Fruit fly (Drosophila melanogaster) whole organism, embryonic: ENCODE results near the gene CG15296.

Experiments
- Adf1 ChIP-seq: fragments of 200-800 bp; sonication (Bioruptor generic); IDR thresholded peaks from 2 replicates; pipeline ENCODE4 v1.3.6; 2022; ENCODE audit warnings: missing biosample characterization, missing genetic modification characterization
- Atf6 ChIP-seq: fragments of 200-800 bp; sonication (Bioruptor generic); IDR thresholded peaks from 2 replicates; pipeline ENCODE4 v1.3.6; 2022; ENCODE audit warnings: missing biosample characterization, missing genetic modification characterization
- BEAF-32 ChIP-seq: fragments of 200-800 bp; sonication (Bioruptor generic); optimal IDR thresholded peaks from 3 replicates; lab custom pipeline; 2017; ENCODE audit warnings: missing biosample characterization, missing genetic modification characterization, mild to moderate bottlenecking, moderate library complexity, missing genetic modification reagents
- Bgb ChIP-seq: fragments of 200-800 bp; sonication (Bioruptor generic); IDR thresholded peaks from 2 replicates; pipeline ENCODE4 v1.3.6; 2022; ENCODE audit warnings: missing biosample characterization, missing genetic modification characterization; ENCODE audit not compliant: partially characterized antibody
- Blimp-1 ChIP-seq: fragments of 200-800 bp; sonication (Bioruptor generic); optimal IDR thresholded peaks from 3 replicates; lab custom pipeline; 2018; ENCODE audit warnings: missing biosample characterization, missing genetic modification characterization, mild to moderate bottlenecking, moderate library complexity, missing genetic modification reagents
- CG10267 ChIP-seq: fragments of 200-800 bp; sonication (Bioruptor generic); optimal IDR thresholded peaks from 2 replicates; lab custom pipeline; 2018; ENCODE audit warnings: missing biosample characterization, mild to moderate bottlenecking, missing genetic modification characterization, moderate library complexity
- CG10431 ChIP-seq: fragments of 200-800 bp; sonication (Bioruptor generic); optimal IDR thresholded peaks from 3 replicates; lab custom pipeline; 2018; ENCODE audit warnings: missing biosample characterization, mild to moderate bottlenecking, missing genetic modification characterization
- CG10543 ChIP-seq: fragments of 200-800 bp; sonication (Bioruptor generic); optimal IDR thresholded peaks from 3 replicates; lab custom pipeline; 2017; ENCODE audit warnings: missing biosample characterization, mild to moderate bottlenecking, missing genetic modification characterization, moderate library complexity
- CG10654 ChIP-seq: fragments of 200-800 bp; sonication (Bioruptor generic); optimal IDR thresholded peaks from 2 replicates; lab custom pipeline; 2016; ENCODE audit warnings: missing biosample characterization, missing genetic modification characterization
- CG11504 ChIP-seq: fragments of 200-800 bp; sonication (Bioruptor generic); optimal IDR thresholded peaks from 3 replicates; lab custom pipeline; 2019; ENCODE audit warnings: missing biosample characterization, mild to moderate bottlenecking, missing genetic modification characterization, moderate library complexity
- CG11560 ChIP-seq: fragments of 200-800 bp; sonication (Bioruptor generic); IDR thresholded peaks from 3 replicates; pipeline ENCODE4 v1.3.6; 2022; ENCODE audit warnings: missing biosample characterization, missing genetic modification characterization
- CG12391 ChIP-seq: fragments of 200-800 bp; sonication (Bioruptor generic); optimal IDR thresholded peaks from 3 replicates; lab custom pipeline; 2018; ENCODE audit warnings: missing biosample characterization, mild to moderate bottlenecking, missing genetic modification characterization, moderate library complexity
- CG13296 ChIP-seq: fragments of 200-800 bp; sonication (Bioruptor generic); optimal IDR thresholded peaks from 3 replicates; lab custom pipeline; 2018; ENCODE audit warnings: missing biosample characterization, mild to moderate bottlenecking, missing genetic modification characterization
- CG1792 ChIP-seq: fragments of 200-800 bp; sonication (Bioruptor generic); optimal IDR thresholded peaks from 2 replicates; lab custom pipeline; 2016; ENCODE audit warnings: missing biosample characterization, missing genetic modification characterization
- CG18476 ChIP-seq: fragments of 200-800 bp; sonication (Bioruptor generic); optimal IDR thresholded peaks from 2 replicates; lab custom pipeline; 2016; ENCODE audit warnings: missing biosample characterization, mild to moderate bottlenecking, missing genetic modification characterization
- CG2678 ChIP-seq: fragments of 200-800 bp; sonication (Bioruptor generic); optimal IDR thresholded peaks from 3 replicates; lab custom pipeline; 2019; ENCODE audit warnings: missing biosample characterization, mild to moderate bottlenecking, missing genetic modification characterization, moderate library complexity
- CG7372 ChIP-seq: fragments of 200-800 bp; sonication (Bioruptor generic); IDR thresholded peaks from 2 replicates; pipeline ENCODE4 v1.3.6; 2022; ENCODE audit warnings: missing biosample characterization, missing genetic modification characterization
- CG9727 ChIP-seq: fragments of 200-800 bp; sonication (Bioruptor generic); optimal IDR thresholded peaks from 3 replicates; lab custom pipeline; 2017; ENCODE audit warnings: missing biosample characterization, mild to moderate bottlenecking, missing genetic modification characterization
- Dek ChIP-seq: fragments of 200-800 bp; sonication (Bioruptor generic); optimal IDR thresholded peaks from 3 replicates; lab custom pipeline; 2019; ENCODE audit warnings: missing biosample characterization, mild to moderate bottlenecking, missing genetic modification characterization, moderate library complexity
- Elba2 ChIP-seq: fragments of 200-800 bp; sonication (Bioruptor generic); optimal IDR thresholded peaks from 3 replicates; lab custom pipeline; 2016; ENCODE audit warnings: missing biosample characterization, missing genetic modification characterization
- Fer1 ChIP-seq: fragments of 200-800 bp; sonication (Bioruptor generic); optimal IDR thresholded peaks from 2 replicates; lab custom pipeline; 2017; ENCODE audit warnings: missing biosample characterization, mild to moderate bottlenecking, missing genetic modification characterization
- H2.0 ChIP-seq: fragments of 200-800 bp; sonication (Bioruptor generic); IDR thresholded peaks from 2 replicates; pipeline ENCODE4 v1.3.6; 2022; ENCODE audit warnings: missing biosample characterization, missing genetic modification characterization
- Hr3 ChIP-seq: fragments of 200-800 bp; sonication (Bioruptor generic); optimal IDR thresholded peaks from 3 replicates; lab custom pipeline; 2016; ENCODE audit warnings: missing biosample characterization, missing genetic modification characterization
- Jarid2 ChIP-seq: fragments of 200-800 bp; sonication (Bioruptor generic); optimal IDR thresholded peaks from 3 replicates; lab custom pipeline; 2017; ENCODE audit warnings: mild to moderate bottlenecking, missing biosample characterization, missing genetic modification reagents, missing genetic modification characterization
- NK7.1 ChIP-seq: fragments of 200-800 bp; sonication (Bioruptor generic); optimal IDR thresholded peaks from 3 replicates; lab custom pipeline; 2016; ENCODE audit warnings: missing biosample characterization, missing genetic modification characterization
- Nf-YA ChIP-seq: fragments of 200-800 bp; sonication (Bioruptor generic); IDR thresholded peaks from 2 replicates; pipeline ENCODE4 v1.3.6; 2022; ENCODE audit warnings: missing biosample characterization, missing genetic modification characterization
- Opbp ChIP-seq: fragments of 200-800 bp; sonication (Bioruptor generic); IDR thresholded peaks from 3 replicates; pipeline ENCODE4 v1.3.6; 2022; ENCODE audit warnings: missing biosample characterization, missing genetic modification characterization; ENCODE audit not compliant: partially characterized antibody
- Pdp1 ChIP-seq, 2 experiments: fragments of 200-800 bp; sonication (Bioruptor generic); optimal IDR thresholded peaks; 3 replicates each; lab custom pipeline; 2016; ENCODE audit warnings: missing biosample characterization in 2 of 2, missing genetic modification characterization in 2 of 2, mild to moderate bottlenecking in 1 of 2, moderate library complexity in 1 of 2
- Six4 ChIP-seq: fragments of 200-800 bp; sonication (Bioruptor generic); optimal IDR thresholded peaks from 2 replicates; lab custom pipeline; 2016; ENCODE audit warnings: missing biosample characterization, missing genetic modification characterization
- Sox102F ChIP-seq: fragments of 200-800 bp; sonication (Bioruptor generic); optimal IDR thresholded peaks from 2 replicates; lab custom pipeline; 2018; ENCODE audit warnings: missing biosample characterization, mild to moderate bottlenecking, missing genetic modification characterization, moderate library complexity
- ap ChIP-seq: fragments of 200-800 bp; sonication (Bioruptor generic); IDR thresholded peaks from 2 replicates; pipeline ENCODE4 v1.3.6; 2022; ENCODE audit warnings: missing biosample characterization, missing genetic modification characterization
- bcd ChIP-seq: fragments of 200-800 bp; sonication (Bioruptor generic); optimal IDR thresholded peaks from 2 replicates; lab custom pipeline; 2017; ENCODE audit warnings: missing biosample characterization, mild to moderate bottlenecking, missing genetic modification characterization
- cad ChIP-seq: fragments of >200 bp; optimal IDR thresholded peaks from 2 replicates; lab custom pipeline; 2017; ENCODE audit warnings: missing biosample characterization, missing genetic modification characterization
- cas ChIP-seq: fragments of 200-800 bp; sonication (Bioruptor generic); IDR thresholded peaks from 2 replicates; pipeline ENCODE4 v1.3.6; 2022; ENCODE audit warnings: missing biosample characterization, missing genetic modification characterization
- dmrt11E ChIP-seq: fragments of 200-800 bp; sonication (Bioruptor generic); optimal IDR thresholded peaks from 3 replicates; lab custom pipeline; 2018; ENCODE audit warnings: missing biosample characterization, mild to moderate bottlenecking, missing genetic modification characterization, moderate library complexity
- ems ChIP-seq: fragments of 200-800 bp; sonication (Bioruptor generic); optimal IDR thresholded peaks from 3 replicates; lab custom pipeline; 2016; ENCODE audit warnings: missing biosample characterization, missing genetic modification characterization
- ewg ChIP-seq: fragments of 200-800 bp; sonication (Bioruptor generic); optimal IDR thresholded peaks from 3 replicates; lab custom pipeline; 2017; ENCODE audit warnings: mild to moderate bottlenecking, missing biosample characterization, missing genetic modification reagents, missing genetic modification characterization
- exex ChIP-seq: fragments of 200-800 bp; sonication (Bioruptor generic); optimal IDR thresholded peaks from 4 replicates; lab custom pipeline; 2018; ENCODE audit warnings: missing biosample characterization, mild to moderate bottlenecking, missing genetic modification characterization, moderate library complexity
- hkb ChIP-seq, 2 experiments: fragments of 200-800 bp in 1 of 2; fragments of >200 bp in 1 of 2; sonication (Bioruptor generic) in 1 of 2; IDR thresholded peaks in 1 of 2; optimal IDR thresholded peaks in 1 of 2; 2 replicates each; pipeline versions ENCODE4 v1.3.6 to Lab custom; 2017 to 2022; ENCODE audit warnings: missing biosample characterization in 1 of 2, missing genetic modification characterization in 1 of 2
- lov ChIP-seq, 2 experiments: fragments of 200-800 bp in 1 of 2; fragments of >200 bp in 1 of 2; sonication (Bioruptor generic) in 1 of 2; IDR thresholded peaks in 1 of 2; optimal IDR thresholded peaks in 1 of 2; 2 replicates in 1 of 2; 3 replicates in 1 of 2; pipeline versions ENCODE4 v1.3.6 to Lab custom; 2017 to 2022; ENCODE audit warnings: missing biosample characterization in 1 of 2, missing genetic modification characterization in 1 of 2
- odd ChIP-seq: fragments of 200-800 bp; sonication (Bioruptor generic); optimal IDR thresholded peaks from 2 replicates; lab custom pipeline; 2017; ENCODE audit warnings: missing biosample characterization, mild to moderate bottlenecking, missing genetic modification characterization
- pan ChIP-seq, 4 experiments: fragments of >200 bp in 3 of 4; fragments of 200-800 bp in 1 of 4; sonication (Bioruptor generic) in 1 of 4; optimal IDR thresholded peaks in 3 of 4; IDR thresholded peaks in 1 of 4; 2 replicates each; pipeline versions ENCODE4 v1.3.6 to Lab custom; 2017 to 2022; ENCODE audit warnings: missing biosample characterization in 2 of 4, missing genetic modification characterization in 2 of 4, mixed read lengths in 1 of 4
- prd ChIP-seq, 3 experiments: fragments of >200 bp in 2 of 3; fragments of 200-800 bp in 1 of 3; sonication (Bioruptor generic) in 1 of 3; optimal IDR thresholded peaks in 2 of 3; IDR thresholded peaks in 1 of 3; 2 replicates in 2 of 3; 3 replicates in 1 of 3; pipeline versions ENCODE4 v1.3.6 to Lab custom; 2017 to 2022; ENCODE audit warnings: missing biosample characterization in 1 of 3, missing genetic modification characterization in 1 of 3
- sug ChIP-seq: fragments of 200-800 bp; optimal IDR thresholded peaks from 2 replicates; lab custom pipeline; 2019; ENCODE audit warnings: missing biosample characterization, mild to moderate bottlenecking, missing genetic modification characterization, moderate library complexity
- vnd ChIP-seq: fragments of 200-800 bp; sonication (Bioruptor generic); IDR thresholded peaks from 3 replicates; pipeline ENCODE4 v1.3.6; 2022; ENCODE audit warnings: missing biosample characterization, missing genetic modification characterization; ENCODE audit not compliant: partially characterized antibody
- z ChIP-seq: fragments of 200-800 bp; sonication (Bioruptor generic); IDR thresholded peaks from 3 replicates; pipeline ENCODE4 v1.3.6; 2022; ENCODE audit warnings: missing biosample characterization, missing genetic modification characterization
- zfh2 ChIP-seq: fragments of 200-800 bp; sonication (Bioruptor generic); optimal IDR thresholded peaks from 2 replicates; lab custom pipeline; 2016; ENCODE audit warnings: missing biosample characterization, missing genetic modification characterization

Gene CG15296

dm6 chrX:10585158-10585634, 18.8 kb upstream of the CG15296 start, which contains the start of gene spri (continued):
- TF ChIP-seq Blimp-1 (GFP tag; lab: Kevin White, UChicago) (no peak), BEAF-32 (GFP tag; lab: Kevin White, UChicago) (no peak), CG13296 (GFP tag; lab: Kevin White, UChicago) (no peak), Bgb (GFP tag; lab: Robert Waterston, UW) (peak; percentile 48; the same call in 1 of the 2 replicates), CG11504 (peak; percentile 12), CG9727 (no peak), cad (GFP tag; lab: Kevin White, UChicago) (no peak), NK7.1 (GFP tag; lab: Kevin White, UChicago) (no peak), Hr3 (GFP tag; lab: Kevin White, UChicago) (no peak), CG7372 (GFP tag; lab: Robert Waterston, UW) (no peak), sug (tag; lab: Kevin White, UChicago) (peak; percentile 47), CG10267 (tag; lab: Kevin White, UChicago) (no peak), dmrt11E (no peak), Atf6 (GFP tag; lab: Robert Waterston, UW) (0 out of 2 replicates have a peak, but pooled peaks have one; percentile 31), CG10654 (GFP tag; lab: Kevin White, UChicago) (no peak), exex (tag; lab: Kevin White, UChicago) (peak; percentile 4), z (GFP tag; lab: Robert Waterston, UW) (no peak), H2.0 (no peak), hkb (optimal IDR thresholded peaks at IDR 0.05; lab: Kevin White, UChicago) (no peak), hkb (GFP tag; IDR thresholded peaks at IDR 0.05; lab: Robert Waterston, UW) (no peak), Elba2 (GFP tag; lab: Kevin White, UChicago) (no peak), Sox102F (GFP tag; lab: Kevin White, UChicago) (peak; percentile 31), CG2678 (tag; lab: Kevin White, UChicago) (no peak), CG10543 (GFP tag; lab: Kevin White, UChicago) (peak; percentile 34), CG1792 (GFP tag; lab: Kevin White, UChicago) (no peak), vnd (no peak), CG11560 (tag; lab: Robert Waterston, UW) (no peak), Opbp (GFP tag; lab: Robert Waterston, UW) (no peak), lov (optimal IDR thresholded peaks at IDR 0.05; lab: Kevin White, UChicago) (no peak), lov (GFP tag; IDR thresholded peaks at IDR 0.05; lab: Robert Waterston, UW) (no peak), Pdp1 (GFP tag; optimal IDR thresholded peaks at IDR 0.05; lab: Kevin White, UChicago) (peak in 1 of 2 experiments; percentile 67), ems (GFP tag; lab: Kevin White, UChicago) (no peak), CG12391 (tag; lab: Kevin White, UChicago) (peak; percentile 7), bcd (GFP tag; lab: Kevin White, UChicago) (no peak), CG18476 (GFP tag; lab: Kevin White, UChicago) (no peak), Six4 (GFP tag; lab: Kevin White, UChicago) (peak; percentile 4), pan (optimal IDR thresholded peaks at IDR 0.05; lab: Kevin White, UChicago) (no peak), pan (GFP tag; optimal IDR thresholded peaks at IDR 0.05 in 1 of 2, IDR thresholded peaks at IDR 0.05 in 1 of 2) (peak in 1 of 2 experiments; percentile 10), odd (no peak), prd (optimal IDR thresholded peaks at IDR 0.05; lab: Kevin White, UChicago) (no peak), prd (GFP tag; IDR thresholded peaks at IDR 0.05; lab: Robert Waterston, UW) (0 out of 3 replicates have a peak, but pooled peaks have one; percentile 5), Dek (tag; lab: Kevin White, UChicago) (no peak), ap (GFP tag; lab: Robert Waterston, UW) (no peak), zfh2 (GFP tag; lab: Kevin White, UChicago) (no peak), Jarid2 (peak; percentile 83), CG10431 (GFP tag; lab: Kevin White, UChicago) (no peak), Nf-YA (no peak), Adf1 (GFP tag; lab: Robert Waterston, UW) (peak; percentile 62), Fer1 (no peak), ewg (GFP tag; lab: Kevin White, UChicago) (no peak), cas (GFP tag; lab: Robert Waterston, UW) (no peak)
